Fruit fly (Drosophila melanogaster) whole organism, prepupa: ENCODE measurements around the gene CG44838.

ENCODE experiments used
- Blimp-1 ChIP-seq: fragments of 200-800 bp; sonication (Bioruptor generic); optimal IDR thresholded peaks from 3 replicates; lab custom pipeline; 2017; ENCODE audit warnings: missing biosample characterization, missing genetic modification characterization, mild to moderate bottlenecking, moderate library complexity, missing genetic modification reagents
- CG10631 ChIP-seq: fragments of 200-800 bp; sonication (Bioruptor generic); optimal IDR thresholded peaks from 2 replicates; lab custom pipeline; 2016; ENCODE audit warnings: missing biosample characterization, missing genetic modification characterization
- CG10669 ChIP-seq: fragments of 200-800 bp; sonication (Bioruptor generic); optimal IDR thresholded peaks from 3 replicates; lab custom pipeline; 2018; ENCODE audit warnings: missing biosample characterization, mild to moderate bottlenecking, missing genetic modification characterization, moderate library complexity
- CG11294 ChIP-seq: fragments of 200-800 bp; sonication (Bioruptor generic); IDR thresholded peaks from 2 replicates; pipeline ENCODE4 v1.3.6; 2022; ENCODE audit warnings: missing biosample characterization, missing genetic modification characterization
- CG11762 ChIP-seq: fragments of 200-800 bp; sonication (Bioruptor generic); optimal IDR thresholded peaks from 3 replicates; lab custom pipeline; 2016; ENCODE audit warnings: missing biosample characterization, missing genetic modification characterization; ENCODE audit not compliant: insufficient read depth
- CG11902 ChIP-seq: fragments of 200-800 bp; sonication (Bioruptor generic); optimal IDR thresholded peaks from 3 replicates; lab custom pipeline; 2016; ENCODE audit warnings: missing biosample characterization, missing genetic modification characterization
- CG1621 ChIP-seq: fragments of 200-800 bp; sonication (Bioruptor generic); optimal IDR thresholded peaks from 3 replicates; lab custom pipeline; 2018; ENCODE audit warnings: missing biosample characterization, mild to moderate bottlenecking, missing genetic modification characterization
- CG3032 ChIP-seq: fragments of 200-800 bp; optimal IDR thresholded peaks from 2 replicates; lab custom pipeline; 2019; ENCODE audit warnings: missing biosample characterization, mild to moderate bottlenecking, missing genetic modification characterization, moderate library complexity
- CG31627 ChIP-seq: fragments of 200-800 bp; sonication (Bioruptor generic); optimal IDR thresholded peaks from 3 replicates; lab custom pipeline; 2016; ENCODE audit warnings: missing biosample characterization, missing genetic modification characterization
- CG32006 ChIP-seq: fragments of 200-800 bp; sonication (Bioruptor generic); optimal IDR thresholded peaks from 3 replicates; lab custom pipeline; 2017; ENCODE audit warnings: missing biosample characterization, mild to moderate bottlenecking, missing genetic modification characterization
- CG34406 ChIP-seq: fragments of 200-800 bp; sonication (Bioruptor generic); optimal IDR thresholded peaks from 3 replicates; lab custom pipeline; 2016; ENCODE audit warnings: missing biosample characterization, missing genetic modification characterization
- CG4318 ChIP-seq: fragments of 200-800 bp; sonication (Bioruptor generic); optimal IDR thresholded peaks from 3 replicates; lab custom pipeline; 2017; ENCODE audit warnings: missing biosample characterization, mild to moderate bottlenecking, missing genetic modification characterization
- CG6163 ChIP-seq: fragments of 200-800 bp; sonication (Bioruptor generic); IDR thresholded peaks from 3 replicates; pipeline ENCODE4 v1.3.6; 2022; ENCODE audit warnings: missing biosample characterization, missing genetic modification characterization
- CG6792 ChIP-seq: fragments of 200-800 bp; sonication (Bioruptor generic); optimal IDR thresholded peaks from 3 replicates; lab custom pipeline; 2016; ENCODE audit warnings: missing biosample characterization, missing genetic modification characterization
- CG7368 ChIP-seq: fragments of 200-800 bp; sonication (Bioruptor generic); optimal IDR thresholded peaks from 3 replicates; lab custom pipeline; 2016; ENCODE audit warnings: missing biosample characterization, missing genetic modification characterization
- CG8119 ChIP-seq: fragments of 200-800 bp; sonication (Bioruptor generic); IDR thresholded peaks from 3 replicates; pipeline ENCODE4 v1.3.6; 2022; ENCODE audit warnings: missing biosample characterization, missing genetic modification characterization
- CG8319 ChIP-seq: fragments of 200-800 bp; sonication (Bioruptor generic); optimal IDR thresholded peaks from 3 replicates; lab custom pipeline; 2016; ENCODE audit warnings: missing biosample characterization, missing genetic modification characterization
- CG9139 ChIP-seq: fragments of 200-800 bp; sonication (Bioruptor generic); optimal IDR thresholded peaks from 3 replicates; lab custom pipeline; 2017; ENCODE audit warnings: missing biosample characterization, mild to moderate bottlenecking, missing genetic modification characterization
- Eip75B ChIP-seq: fragments of 200-800 bp; sonication (Bioruptor generic); optimal IDR thresholded peaks from 3 replicates; lab custom pipeline; 2016; ENCODE audit warnings: missing biosample characterization, missing genetic modification characterization
- Eip78C ChIP-seq: fragments of 200-800 bp; sonication (Bioruptor generic); peaks from one replicate; lab custom pipeline; 2016; ENCODE audit warnings: missing biosample characterization, missing genetic modification characterization
- Eip93F ChIP-seq: fragments of 200-800 bp; sonication (Bioruptor generic); optimal IDR thresholded peaks from 2 replicates; lab custom pipeline; 2016; ENCODE audit warnings: missing biosample characterization, mild to moderate bottlenecking, missing genetic modification characterization
- Ets21C ChIP-seq: fragments of 200-800 bp; sonication (Bioruptor generic); optimal IDR thresholded peaks from 3 replicates; lab custom pipeline; 2016; ENCODE audit warnings: missing biosample characterization, missing genetic modification characterization
- Ets96B ChIP-seq: fragments of 200-800 bp; optimal IDR thresholded peaks from 2 replicates; lab custom pipeline; 2019; ENCODE audit warnings: missing biosample characterization, mild to moderate bottlenecking, missing genetic modification characterization, moderate library complexity
- Gug ChIP-seq: fragments of 200-800 bp; sonication (Bioruptor generic); IDR thresholded peaks from 2 replicates; pipeline ENCODE4 v1.3.6; 2022; ENCODE audit warnings: missing biosample characterization, missing genetic modification characterization
- Hr38 ChIP-seq: sonication (Bioruptor generic); optimal IDR thresholded peaks from 2 replicates; lab custom pipeline; 2016; ENCODE audit warnings: missing biosample characterization, missing genetic modification characterization
- Hr39 ChIP-seq: fragments of 200-800 bp; sonication (Bioruptor generic); optimal IDR thresholded peaks from 2 replicates; lab custom pipeline; 2016; ENCODE audit warnings: missing biosample characterization, missing genetic modification characterization
- Met ChIP-seq: fragments of 200-800 bp; sonication (Bioruptor generic); optimal IDR thresholded peaks from 3 replicates; lab custom pipeline; 2016; ENCODE audit warnings: missing biosample characterization, missing genetic modification characterization
- OdsH ChIP-seq: fragments of 200-800 bp; sonication (Bioruptor generic); optimal IDR thresholded peaks from 3 replicates; lab custom pipeline; 2016; ENCODE audit warnings: missing biosample characterization, missing genetic modification characterization
- Smox ChIP-seq: fragments of 200-800 bp; sonication (Bioruptor generic); optimal IDR thresholded peaks from 3 replicates; lab custom pipeline; 2016; ENCODE audit warnings: missing biosample characterization, missing genetic modification characterization
- Sox102F ChIP-seq: fragments of 200-800 bp; sonication (Bioruptor generic); optimal IDR thresholded peaks from 2 replicates; lab custom pipeline; 2016; ENCODE audit warnings: missing biosample characterization, mild to moderate bottlenecking, missing genetic modification characterization
- Sox14 ChIP-seq: fragments of 200-800 bp; sonication (Bioruptor generic); optimal IDR thresholded peaks from 3 replicates; lab custom pipeline; 2016; ENCODE audit warnings: missing biosample characterization, missing genetic modification characterization
- achi ChIP-seq: fragments of 200-800 bp; sonication (Bioruptor generic); optimal IDR thresholded peaks from 3 replicates; lab custom pipeline; 2016; ENCODE audit warnings: missing biosample characterization, missing genetic modification characterization
- dac ChIP-seq: fragments of 200-800 bp; sonication (Bioruptor generic); optimal IDR thresholded peaks from 2 replicates; lab custom pipeline; 2017; ENCODE audit warnings: missing biosample characterization, mild to moderate bottlenecking, missing genetic modification characterization
- dsx ChIP-seq: fragments of 200-800 bp; optimal IDR thresholded peaks from 3 replicates; lab custom pipeline; 2019; ENCODE audit warnings: missing biosample characterization, mild to moderate bottlenecking, missing genetic modification characterization, moderate library complexity; ENCODE audit not compliant: poor library complexity, severe bottlenecking
- eg ChIP-seq: fragments of 200-800 bp; sonication (Bioruptor generic); IDR thresholded peaks from 3 replicates; pipeline ENCODE4 v1.3.6; 2022; ENCODE audit warnings: missing biosample characterization, missing genetic modification characterization
- esn ChIP-seq: fragments of 200-800 bp; sonication (Bioruptor generic); optimal IDR thresholded peaks from 2 replicates; lab custom pipeline; 2016; ENCODE audit warnings: missing biosample characterization, mild to moderate bottlenecking, missing genetic modification characterization, moderate library complexity
- fd59A ChIP-seq: fragments of 200-800 bp; sonication (Bioruptor generic); optimal IDR thresholded peaks from 2 replicates; lab custom pipeline; 2017; ENCODE audit warnings: missing biosample characterization, mild to moderate bottlenecking, missing genetic modification characterization, missing genetic modification reagents
- fd85E ChIP-seq: fragments of 200-800 bp; sonication (Bioruptor generic); optimal IDR thresholded peaks from 3 replicates; lab custom pipeline; 2016; ENCODE audit warnings: missing biosample characterization, missing genetic modification characterization
- fkh ChIP-seq: fragments of 200-800 bp; sonication (Bioruptor generic); optimal IDR thresholded peaks from 3 replicates; lab custom pipeline; 2017; ENCODE audit warnings: missing biosample characterization, mild to moderate bottlenecking, missing genetic modification characterization, moderate library complexity
- lz ChIP-seq: fragments of 200-800 bp; sonication (Bioruptor generic); optimal IDR thresholded peaks from 3 replicates; lab custom pipeline; 2016; ENCODE audit warnings: missing biosample characterization, missing genetic modification characterization
- pdm3 ChIP-seq: fragments of 200-800 bp; sonication (Bioruptor generic); optimal IDR thresholded peaks from 3 replicates; lab custom pipeline; 2016; ENCODE audit warnings: missing biosample characterization, missing genetic modification characterization
- salr ChIP-seq, 2 experiments: fragments of 200-800 bp; sonication (Bioruptor generic); optimal IDR thresholded peaks; 3 replicates each; lab custom pipeline; 2016 to 2018; ENCODE audit warnings: missing biosample characterization in 2 of 2, missing genetic modification characterization in 2 of 2, mild to moderate bottlenecking in 1 of 2
- spab ChIP-seq: fragments of 200-800 bp; sonication (Bioruptor generic); optimal IDR thresholded peaks from 2 replicates; lab custom pipeline; 2017; ENCODE audit warnings: missing biosample characterization, mild to moderate bottlenecking, missing genetic modification characterization, missing genetic modification reagents
- ss ChIP-seq, 2 experiments: fragments of 200-800 bp; sonication (Bioruptor generic); optimal IDR thresholded peaks; 2 replicates in 1 of 2; 3 replicates in 1 of 2; lab custom pipeline; 2017 to 2018; ENCODE audit warnings: mild to moderate bottlenecking in 2 of 2, missing biosample characterization in 2 of 2, missing genetic modification characterization in 2 of 2, moderate library complexity in 1 of 2
- svp ChIP-seq: fragments of 200-800 bp; sonication (Bioruptor generic); peaks from one replicate; lab custom pipeline; 2016; ENCODE audit warnings: missing biosample characterization, missing genetic modification characterization
- topi ChIP-seq: fragments of 200-800 bp; sonication (Bioruptor generic); optimal IDR thresholded peaks from 3 replicates; lab custom pipeline; 2016; ENCODE audit warnings: missing biosample characterization, missing genetic modification characterization
- vri ChIP-seq: fragments of 200-800 bp; sonication (Bioruptor generic); optimal IDR thresholded peaks from 3 replicates; lab custom pipeline; 2016; ENCODE audit warnings: missing biosample characterization, mild to moderate bottlenecking, missing genetic modification characterization

The CG44838 gene

dm6 chr3L:9462247-9462769, 1.5 kb downstream of the CG44838 start (continued):
- TF ChIP-seq CG8119 (GFP tag; lab: Robert Waterston, UW), result peak; percentile 96
- peak; percentile 79 for TF ChIP-seq CG10631 (GFP tag; lab: Kevin White, UChicago)
- TF ChIP-seq CG1621 (tag; lab: Kevin White, UChicago), result peak; percentile 73
- peak; percentile 91 for TF ChIP-seq Eip75B (GFP tag; lab: Kevin White, UChicago)
- TF ChIP-seq CG8319, result peak; percentile 52
- TF ChIP-seq CG4318, result peak; percentile 88
- TF ChIP-seq CG11762, result peak; percentile 81
- peak; percentile 85 for TF ChIP-seq dsx (GFP tag; lab: Kevin White, UChicago)
- peak; percentile 70 to 93 for TF ChIP-seq salr (GFP tag; optimal IDR thresholded peaks at IDR 0.05; lab: Kevin White, UChicago)
- TF ChIP-seq Gug (GFP tag; lab: Robert Waterston, UW), result peak; percentile 87
- no peak for TF ChIP-seq Hr38 (GFP tag; lab: Kevin White, UChicago)
- TF ChIP-seq CG6792 (GFP tag; lab: Kevin White, UChicago), result peak; percentile 86
- TF ChIP-seq lz (GFP tag; lab: Kevin White, UChicago), result peak; percentile 90
- TF ChIP-seq CG9139 (GFP tag; lab: Kevin White, UChicago), result peak; percentile 71
- peak; percentile 85 for TF ChIP-seq spab (GFP tag; lab: Kevin White, UChicago)
- TF ChIP-seq CG31627 (GFP tag; lab: Kevin White, UChicago), result peak; percentile 77
- TF ChIP-seq CG11902 (GFP tag; lab: Kevin White, UChicago), result peak; percentile 59
- TF ChIP-seq CG32006 (GFP tag; lab: Kevin White, UChicago), result peak; percentile 96
- TF ChIP-seq achi (GFP tag; lab: Kevin White, UChicago), result peak; percentile 90
- TF ChIP-seq Sox14, result peak; percentile 86
- TF ChIP-seq Ets21C (GFP tag; lab: Kevin White, UChicago), result peak; percentile 76
- peak; percentile 83 for TF ChIP-seq vri
- peak; percentile 99 for TF ChIP-seq Eip78C
- TF ChIP-seq pdm3 (GFP tag; lab: Kevin White, UChicago), result peak; percentile 91
- TF ChIP-seq CG7368 (GFP tag; lab: Kevin White, UChicago), result peak; percentile 80
- peak; percentile 89 for TF ChIP-seq Smox
- peak; percentile 91 for TF ChIP-seq CG3032
- peak; percentile 95 for TF ChIP-seq svp (GFP tag; lab: Kevin White, UChicago)
- peak; percentile 90 for TF ChIP-seq CG10669
- TF ChIP-seq fd59A, result peak; percentile 81
- peak; percentile 87 for TF ChIP-seq CG34406 (GFP tag; lab: Kevin White, UChicago)
- peak; percentile 87 for TF ChIP-seq CG6163 (GFP tag; lab: Robert Waterston, UW)
- peak; percentile 91 for TF ChIP-seq OdsH (GFP tag; lab: Kevin White, UChicago)
- TF ChIP-seq Hr39 (GFP tag; lab: Kevin White, UChicago), result peak; percentile 64
- TF ChIP-seq esn (GFP tag; lab: Kevin White, UChicago), result peak; percentile 93
- peak; percentile 80 for TF ChIP-seq Blimp-1 (GFP tag; lab: Kevin White, UChicago)

dm6 chr3L:9462794-9463193, 1.9 kb downstream of the CG44838 start:
- TF ChIP-seq esn (GFP tag; lab: Kevin White, UChicago) (no peak), svp (GFP tag; lab: Kevin White, UChicago) (no peak), CG10669 (peak; percentile 33), eg (GFP tag; lab: Robert Waterston, UW) (no peak), CG6163 (GFP tag; lab: Robert Waterston, UW) (peak; percentile 66; the same call in 2 of the 3 replicates), CG8319 (no peak), CG1621 (tag; lab: Kevin White, UChicago) (peak; percentile 66), spab (GFP tag; lab: Kevin White, UChicago) (peak; percentile 30), ss (GFP tag; optimal IDR thresholded peaks at IDR 0.05; lab: Kevin White, UChicago) (peak; percentile 86 to 87), fd85E (GFP tag; lab: Kevin White, UChicago) (no peak), CG8119 (GFP tag; lab: Robert Waterston, UW) (peak; percentile 44; the same call in 2 of the 3 replicates), CG31627 (GFP tag; lab: Kevin White, UChicago) (no peak), fd59A (no peak), fkh (GFP tag; lab: Kevin White, UChicago) (no peak), Met (GFP tag; lab: Kevin White, UChicago) (no peak), Smox (no peak), dsx (GFP tag; lab: Kevin White, UChicago) (peak; percentile 53), CG3032 (peak; percentile 46), OdsH (GFP tag; lab: Kevin White, UChicago) (no peak), CG11902 (GFP tag; lab: Kevin White, UChicago) (no peak), CG9139 (GFP tag; lab: Kevin White, UChicago) (peak; percentile 82), CG11294 (GFP tag; lab: Robert Waterston, UW) (no peak), CG4318 (no peak), topi (no peak), Ets96B (peak; percentile 64), Sox102F (GFP tag; lab: Kevin White, UChicago) (no peak), dac (GFP tag; lab: Kevin White, UChicago) (no peak), Eip93F (no peak), salr (GFP tag; optimal IDR thresholded peaks at IDR 0.05; lab: Kevin White, UChicago) (peak in 1 of 2 experiments; percentile 21), achi (GFP tag; lab: Kevin White, UChicago) (no peak)
